Fruit fly (Drosophila melanogaster) whole organism, prepupa: Measurements from ENCODE around the gene Tmx3.

Experiments
- Blimp-1 ChIP-seq: fragments of 200-800 bp; sonication (Bioruptor generic); optimal IDR thresholded peaks from 3 replicates; lab custom pipeline; 2017; ENCODE audit warnings: missing biosample characterization, missing genetic modification characterization, mild to moderate bottlenecking, moderate library complexity, missing genetic modification reagents
- CG10669 ChIP-seq: fragments of 200-800 bp; sonication (Bioruptor generic); optimal IDR thresholded peaks from 3 replicates; lab custom pipeline; 2018; ENCODE audit warnings: missing biosample characterization, mild to moderate bottlenecking, missing genetic modification characterization, moderate library complexity
- CG11762 ChIP-seq: fragments of 200-800 bp; sonication (Bioruptor generic); optimal IDR thresholded peaks from 3 replicates; lab custom pipeline; 2016; ENCODE audit warnings: missing biosample characterization, missing genetic modification characterization; ENCODE audit not compliant: insufficient read depth
- CG15336 ChIP-seq: fragments of 200-800 bp; sonication (Bioruptor generic); IDR thresholded peaks from 2 replicates; pipeline ENCODE4 v1.3.6; 2022; ENCODE audit warnings: missing biosample characterization, missing genetic modification characterization
- CG3032 ChIP-seq: fragments of 200-800 bp; optimal IDR thresholded peaks from 2 replicates; lab custom pipeline; 2019; ENCODE audit warnings: missing biosample characterization, mild to moderate bottlenecking, missing genetic modification characterization, moderate library complexity
- CG31627 ChIP-seq: fragments of 200-800 bp; sonication (Bioruptor generic); optimal IDR thresholded peaks from 3 replicates; lab custom pipeline; 2016; ENCODE audit warnings: missing biosample characterization, missing genetic modification characterization
- CG32006 ChIP-seq: fragments of 200-800 bp; sonication (Bioruptor generic); optimal IDR thresholded peaks from 3 replicates; lab custom pipeline; 2017; ENCODE audit warnings: missing biosample characterization, mild to moderate bottlenecking, missing genetic modification characterization
- CG3919 ChIP-seq: fragments of 200-800 bp; sonication (Bioruptor generic); optimal IDR thresholded peaks from 3 replicates; lab custom pipeline; 2016; ENCODE audit warnings: missing biosample characterization, missing genetic modification characterization
- CG6163 ChIP-seq: fragments of 200-800 bp; sonication (Bioruptor generic); IDR thresholded peaks from 3 replicates; pipeline ENCODE4 v1.3.6; 2022; ENCODE audit warnings: missing biosample characterization, missing genetic modification characterization
- CG6276 ChIP-seq: fragments of 200-800 bp; sonication (Bioruptor generic); optimal IDR thresholded peaks from 2 replicates; lab custom pipeline; 2017; ENCODE audit warnings: missing biosample characterization, mild to moderate bottlenecking, missing genetic modification characterization
- CG6792 ChIP-seq: fragments of 200-800 bp; sonication (Bioruptor generic); optimal IDR thresholded peaks from 3 replicates; lab custom pipeline; 2016; ENCODE audit warnings: missing biosample characterization, missing genetic modification characterization
- CG6808 ChIP-seq: fragments of 200-800 bp; sonication (Bioruptor generic); optimal IDR thresholded peaks from 3 replicates; lab custom pipeline; 2017; ENCODE audit warnings: missing biosample characterization, missing genetic modification characterization, mild to moderate bottlenecking, moderate library complexity, missing genetic modification reagents
- CG6854 ChIP-seq: fragments of 200-800 bp; sonication (Bioruptor generic); optimal IDR thresholded peaks from 2 replicates; lab custom pipeline; 2017; ENCODE audit warnings: missing biosample characterization, mild to moderate bottlenecking, missing genetic modification characterization
- CG7368 ChIP-seq: fragments of 200-800 bp; sonication (Bioruptor generic); optimal IDR thresholded peaks from 3 replicates; lab custom pipeline; 2016; ENCODE audit warnings: missing biosample characterization, missing genetic modification characterization
- CG8319 ChIP-seq: fragments of 200-800 bp; sonication (Bioruptor generic); optimal IDR thresholded peaks from 3 replicates; lab custom pipeline; 2016; ENCODE audit warnings: missing biosample characterization, missing genetic modification characterization
- CG8632 ChIP-seq: fragments of 200-800 bp; sonication (Bioruptor generic); optimal IDR thresholded peaks from 3 replicates; lab custom pipeline; 2016; ENCODE audit warnings: missing biosample characterization, missing genetic modification characterization
- Eip75B ChIP-seq: fragments of 200-800 bp; sonication (Bioruptor generic); optimal IDR thresholded peaks from 3 replicates; lab custom pipeline; 2016; ENCODE audit warnings: missing biosample characterization, missing genetic modification characterization
- Eip78C ChIP-seq: fragments of 200-800 bp; sonication (Bioruptor generic); peaks from one replicate; lab custom pipeline; 2016; ENCODE audit warnings: missing biosample characterization, missing genetic modification characterization
- Ets21C ChIP-seq: fragments of 200-800 bp; sonication (Bioruptor generic); optimal IDR thresholded peaks from 3 replicates; lab custom pipeline; 2016; ENCODE audit warnings: missing biosample characterization, missing genetic modification characterization
- Ets96B ChIP-seq: fragments of 200-800 bp; optimal IDR thresholded peaks from 2 replicates; lab custom pipeline; 2019; ENCODE audit warnings: missing biosample characterization, mild to moderate bottlenecking, missing genetic modification characterization, moderate library complexity
- Gug ChIP-seq: fragments of 200-800 bp; sonication (Bioruptor generic); IDR thresholded peaks from 2 replicates; pipeline ENCODE4 v1.3.6; 2022; ENCODE audit warnings: missing biosample characterization, missing genetic modification characterization
- Hr38 ChIP-seq: sonication (Bioruptor generic); optimal IDR thresholded peaks from 2 replicates; lab custom pipeline; 2016; ENCODE audit warnings: missing biosample characterization, missing genetic modification characterization
- Hr39 ChIP-seq: fragments of 200-800 bp; sonication (Bioruptor generic); optimal IDR thresholded peaks from 2 replicates; lab custom pipeline; 2016; ENCODE audit warnings: missing biosample characterization, missing genetic modification characterization
- Hr4 ChIP-seq: fragments of 200-800 bp; sonication (Bioruptor generic); optimal IDR thresholded peaks from 3 replicates; lab custom pipeline; 2016; ENCODE audit warnings: missing biosample characterization, missing genetic modification characterization
- Met ChIP-seq: fragments of 200-800 bp; sonication (Bioruptor generic); optimal IDR thresholded peaks from 3 replicates; lab custom pipeline; 2016; ENCODE audit warnings: missing biosample characterization, missing genetic modification characterization
- OdsH ChIP-seq: fragments of 200-800 bp; sonication (Bioruptor generic); optimal IDR thresholded peaks from 3 replicates; lab custom pipeline; 2016; ENCODE audit warnings: missing biosample characterization, missing genetic modification characterization
- Sox15 ChIP-seq: fragments of 200-800 bp; sonication (Bioruptor generic); optimal IDR thresholded peaks from 3 replicates; lab custom pipeline; 2016; ENCODE audit warnings: missing biosample characterization, missing genetic modification characterization
- achi ChIP-seq: fragments of 200-800 bp; sonication (Bioruptor generic); optimal IDR thresholded peaks from 3 replicates; lab custom pipeline; 2016; ENCODE audit warnings: missing biosample characterization, missing genetic modification characterization
- acj6 ChIP-seq: fragments of 200-800 bp; sonication (Bioruptor generic); optimal IDR thresholded peaks from 3 replicates; lab custom pipeline; 2016; ENCODE audit warnings: missing biosample characterization, missing genetic modification characterization
- dac ChIP-seq: fragments of 200-800 bp; sonication (Bioruptor generic); optimal IDR thresholded peaks from 2 replicates; lab custom pipeline; 2017; ENCODE audit warnings: missing biosample characterization, mild to moderate bottlenecking, missing genetic modification characterization
- eg ChIP-seq: fragments of 200-800 bp; sonication (Bioruptor generic); IDR thresholded peaks from 3 replicates; pipeline ENCODE4 v1.3.6; 2022; ENCODE audit warnings: missing biosample characterization, missing genetic modification characterization
- esn ChIP-seq: fragments of 200-800 bp; sonication (Bioruptor generic); optimal IDR thresholded peaks from 2 replicates; lab custom pipeline; 2016; ENCODE audit warnings: missing biosample characterization, mild to moderate bottlenecking, missing genetic modification characterization, moderate library complexity
- fd85E ChIP-seq: fragments of 200-800 bp; sonication (Bioruptor generic); optimal IDR thresholded peaks from 3 replicates; lab custom pipeline; 2016; ENCODE audit warnings: missing biosample characterization, missing genetic modification characterization
- fkh ChIP-seq: fragments of 200-800 bp; sonication (Bioruptor generic); optimal IDR thresholded peaks from 3 replicates; lab custom pipeline; 2017; ENCODE audit warnings: missing biosample characterization, mild to moderate bottlenecking, missing genetic modification characterization, moderate library complexity
- net ChIP-seq: fragments of 200-800 bp; sonication (Bioruptor generic); optimal IDR thresholded peaks from 3 replicates; lab custom pipeline; 2016; ENCODE audit warnings: missing biosample characterization, missing genetic modification characterization
- salr ChIP-seq, 2 experiments: fragments of 200-800 bp; sonication (Bioruptor generic); optimal IDR thresholded peaks; 3 replicates each; lab custom pipeline; 2016 to 2018; ENCODE audit warnings: missing biosample characterization in 2 of 2, missing genetic modification characterization in 2 of 2, mild to moderate bottlenecking in 1 of 2
- spab ChIP-seq: fragments of 200-800 bp; sonication (Bioruptor generic); optimal IDR thresholded peaks from 2 replicates; lab custom pipeline; 2017; ENCODE audit warnings: missing biosample characterization, mild to moderate bottlenecking, missing genetic modification characterization, missing genetic modification reagents
- ss ChIP-seq, 2 experiments: fragments of 200-800 bp; sonication (Bioruptor generic); optimal IDR thresholded peaks; 2 replicates in 1 of 2; 3 replicates in 1 of 2; lab custom pipeline; 2017 to 2018; ENCODE audit warnings: mild to moderate bottlenecking in 2 of 2, missing biosample characterization in 2 of 2, missing genetic modification characterization in 2 of 2, moderate library complexity in 1 of 2
- svp ChIP-seq: fragments of 200-800 bp; sonication (Bioruptor generic); peaks from one replicate; lab custom pipeline; 2016; ENCODE audit warnings: missing biosample characterization, missing genetic modification characterization
- topi ChIP-seq: fragments of 200-800 bp; sonication (Bioruptor generic); optimal IDR thresholded peaks from 3 replicates; lab custom pipeline; 2016; ENCODE audit warnings: missing biosample characterization, missing genetic modification characterization

Gene Tmx3

DNA sequence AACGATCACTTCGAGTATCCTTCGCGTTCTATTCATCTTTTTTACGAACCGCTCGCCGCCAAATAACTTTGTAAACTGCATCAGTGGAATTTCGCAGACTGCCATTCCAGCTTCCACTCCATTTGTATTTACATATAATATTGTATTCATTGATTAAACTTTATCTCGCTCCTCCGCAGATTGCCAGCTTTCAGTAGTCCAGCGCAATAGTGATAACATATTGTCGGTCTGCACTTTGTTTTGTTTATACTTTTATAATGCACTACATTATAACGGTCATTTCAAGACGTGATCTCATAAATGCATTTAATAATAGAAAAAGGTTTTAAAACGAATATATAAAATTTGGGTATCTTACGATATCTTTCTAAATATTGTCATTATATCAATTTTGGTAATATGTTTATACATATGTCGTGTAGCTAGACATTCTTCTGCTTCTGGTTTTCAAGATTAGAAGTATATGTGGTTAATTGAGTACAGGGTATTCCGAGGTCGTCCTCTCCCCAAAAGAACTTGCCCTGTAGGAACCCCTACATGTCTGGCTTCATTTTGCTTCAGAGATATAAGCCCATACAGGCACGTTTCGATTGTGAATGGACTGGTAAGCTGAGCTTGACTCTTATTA, 39.3 kb downstream of the Tmx3 start, which contains the start of gene CG4950 (continued):
- peak; percentile 30 for TF ChIP-seq CG8632 (GFP tag; lab: Kevin White, UChicago)
- TF ChIP-seq Met: peak; percentile 33
- TF ChIP-seq Gug: peak; percentile 42; the same call in 1 of the 2 replicates
- peak; percentile 12 for TF ChIP-seq Hr39 (GFP tag; lab: Kevin White, UChicago)
- peak; percentile 59 for TF ChIP-seq Ets96B (tag; lab: Kevin White, UChicago)
- peak; percentile 27 for TF ChIP-seq topi
- TF ChIP-seq CG32006 (GFP tag; lab: Kevin White, UChicago): peak; percentile 49
- TF ChIP-seq fd85E (GFP tag; lab: Kevin White, UChicago): no peak
- TF ChIP-seq net: peak; percentile 1

dm6 chr3L:16269092-16269491, 40.2 kb downstream of the Tmx3 start, which contains the start of gene CG13068:
Gene CG13068, plus strand, starts transcription at chr3L:16269392.
- no peak for TF ChIP-seq CG8632 (GFP tag; lab: Kevin White, UChicago)
- TF ChIP-seq spab: no peak
- TF ChIP-seq CG32006 (GFP tag; lab: Kevin White, UChicago): no peak
- TF ChIP-seq salr (GFP tag; optimal IDR thresholded peaks at IDR 0.05; lab: Kevin White, UChicago): no peak
- TF ChIP-seq Blimp-1 (GFP tag; lab: Kevin White, UChicago): no peak
- TF ChIP-seq CG3919 (GFP tag; lab: Kevin White, UChicago): no peak
- TF ChIP-seq achi: no peak
- TF ChIP-seq Hr39 (GFP tag; lab: Kevin White, UChicago): no peak
- TF ChIP-seq CG6808: no peak
- no peak for TF ChIP-seq Sox15 (GFP tag; lab: Kevin White, UChicago)
- TF ChIP-seq fkh (GFP tag; lab: Kevin White, UChicago): no peak
- no peak for TF ChIP-seq Met
- TF ChIP-seq esn (GFP tag; lab: Kevin White, UChicago): no peak
- TF ChIP-seq, all 60 proteins: peak for 0

dm6 chr3L:16270802-16271332, 42.0 kb downstream of the Tmx3 start, which contains the start of the genes CG34248 and CG13067:
Gene CG34248, minus strand, starts transcription at chr3L:16270902.
Gene CG13067, plus strand, starts transcription at chr3L:16271282.
- no peak for TF ChIP-seq Eip75B (GFP tag; lab: Kevin White, UChicago)
- no peak for TF ChIP-seq Hr4 (GFP tag; lab: Kevin White, UChicago)
- TF ChIP-seq CG6792 (GFP tag; lab: Kevin White, UChicago): no peak
- TF ChIP-seq fd85E (GFP tag; lab: Kevin White, UChicago): no peak
- no peak for TF ChIP-seq eg (GFP tag; lab: Robert Waterston, UW)
- no peak for TF ChIP-seq Ets21C (GFP tag; lab: Kevin White, UChicago)
- no peak for TF ChIP-seq esn (GFP tag; lab: Kevin White, UChicago)
- no peak for TF ChIP-seq dac
- no peak for TF ChIP-seq CG6854
- no peak for TF ChIP-seq Sox15 (GFP tag; lab: Kevin White, UChicago)
- no peak for TF ChIP-seq CG6276

DNA sequence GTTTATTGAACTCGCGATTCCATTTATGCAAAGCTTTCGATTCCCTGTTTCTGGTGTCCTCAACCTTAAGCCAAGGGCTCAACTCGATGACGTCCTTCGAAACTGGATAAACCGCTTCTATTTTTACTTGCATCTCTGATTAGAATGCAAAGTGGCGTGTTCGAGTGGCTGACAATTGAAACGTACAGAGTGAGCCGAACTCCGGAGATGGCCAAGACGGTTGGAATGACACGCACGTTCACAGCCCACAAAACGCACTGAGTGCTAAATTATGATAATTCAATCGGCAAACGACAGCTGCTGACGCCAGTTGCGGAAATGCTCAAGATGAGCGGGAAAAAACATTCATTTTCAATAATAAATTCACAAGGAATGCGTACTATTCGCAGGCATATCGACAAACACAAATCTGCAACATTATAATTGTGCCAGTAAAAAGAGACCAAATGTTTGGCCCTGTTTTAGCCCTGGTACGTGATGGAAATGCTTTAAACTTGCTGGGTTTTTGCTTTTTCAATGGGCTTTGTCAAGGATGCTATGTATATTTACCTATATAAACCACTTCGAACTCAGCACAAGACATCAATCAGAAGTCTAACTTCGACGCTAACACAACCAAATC, 43.5 kb downstream of the Tmx3 start, which contains the start of gene CG13066:
TSS of gene CG13066 (plus strand) at position 572 of the 622 bp plus-strand sequence.
- TF ChIP-seq ss (GFP tag; optimal IDR thresholded peaks at IDR 0.05; lab: Kevin White, UChicago) (peak in 1 of 2 experiments; percentile 79), acj6 (no peak), CG32006 (GFP tag; lab: Kevin White, UChicago) (no peak), CG6792 (GFP tag; lab: Kevin White, UChicago) (no peak)

- TF ChIP-seq Ets96B (tag; lab: Kevin White, UChicago) (peak; percentile 37), CG7368 (no peak), CG6808 (peak; percentile 44), CG31627 (no peak), Hr38 (GFP tag; lab: Kevin White, UChicago) (no peak), spab (peak; percentile 16), CG8319 (GFP tag; lab: Kevin White, UChicago) (no peak), svp (peak; percentile 17), CG10669 (GFP tag; lab: Kevin White, UChicago) (peak; percentile 6), CG6163 (no peak), CG11762 (no peak), CG3032 (tag; lab: Kevin White, UChicago) (peak; percentile 51), fkh (GFP tag; lab: Kevin White, UChicago) (no peak), OdsH (GFP tag; lab: Kevin White, UChicago) (no peak), acj6 (no peak), Eip78C (GFP tag; lab: Kevin White, UChicago) (peak; percentile 68), CG15336 (GFP tag; lab: Robert Waterston, UW) (no peak; the same call in 1 of the 2 replicates)
Observed at dm6 chr3L:16275391-16276017, 46.6 kb downstream of the Tmx3 start.
